Worm (Caenorhabditis elegans) whole organism, L4 larva: Measurements from ENCODE around the gene his-69.

Experiments
- R02D3.7 ChIP-seq: fragments of 150-350 bp; sonication (generic microtip); optimal IDR thresholded peaks from 3 replicates; lab custom pipeline; 2014; ENCODE audit warnings: missing biosample characterization, missing genetic modification characterization
- Y48G9A.11 ChIP-seq: fragments of 200-800 bp; sonication (Bioruptor generic); IDR thresholded peaks from 2 replicates; pipeline ENCODE4 v1.3.6; 2022; ENCODE audit warnings: missing genetic modification reagents, missing genetic modification characterization, missing compliant biosample characterization
- Y5F2A.4 ChIP-seq: fragments of 200-800 bp; sonication (Bioruptor generic); optimal IDR thresholded peaks from 2 replicates; lab custom pipeline; 2018; ENCODE audit warnings: mild to moderate bottlenecking, missing genetic modification characterization, missing compliant biosample characterization
- ZK337.2 ChIP-seq: fragments of 200-800 bp; sonication (Bioruptor generic); IDR thresholded peaks from 2 replicates; pipeline ENCODE4 v1.3.6; 2022; ENCODE audit warnings: missing genetic modification reagents, missing genetic modification characterization, missing compliant biosample characterization
- ZK546.5 ChIP-seq, 2 experiments: sonication (generic microtip); optimal IDR thresholded peaks; 2 replicates each; lab custom pipeline; 2017; ENCODE audit warnings: missing biosample characterization in 2 of 2, missing genetic modification characterization in 2 of 2
- aha-1 ChIP-seq: fragments of 150-350 bp; peaks from one replicate; lab custom pipeline; 2014; ENCODE audit warnings: missing biosample characterization, missing genetic modification characterization
- ceh-20 ChIP-seq: fragments of 200-800 bp; sonication (Bioruptor generic); IDR thresholded peaks from 2 replicates; pipeline ENCODE4 v1.3.6; 2022; ENCODE audit warnings: missing genetic modification reagents, missing genetic modification characterization, missing compliant biosample characterization
- ceh-32 ChIP-seq: sonication (generic microtip); optimal IDR thresholded peaks from 2 replicates; lab custom pipeline; 2016; ENCODE audit warnings: mild to moderate bottlenecking, missing genetic modification characterization, missing compliant biosample characterization; ENCODE audit not compliant: poor library complexity
- ceh-44 ChIP-seq: fragments of 200-800 bp; sonication (Bioruptor generic); IDR thresholded peaks from 2 replicates; pipeline ENCODE4 v1.3.6; 2022; ENCODE audit warnings: missing genetic modification reagents, missing genetic modification characterization, missing compliant biosample characterization
- ceh-62 ChIP-seq: sonication (generic microtip); optimal IDR thresholded peaks from 2 replicates; lab custom pipeline; 2017; ENCODE audit warnings: missing biosample characterization, missing genetic modification characterization
- ceh-82 ChIP-seq: sonication (generic microtip); optimal IDR thresholded peaks from 2 replicates; lab custom pipeline; 2017; ENCODE audit warnings: missing biosample characterization, missing genetic modification characterization
- cey-2 ChIP-seq: sonication (generic microtip); optimal IDR thresholded peaks from 3 replicates; lab custom pipeline; 2017; ENCODE audit warnings: missing genetic modification characterization, mild to moderate bottlenecking, missing compliant biosample characterization, antibody characterized with exemption, borderline replicate concordance; ENCODE audit not compliant: insufficient read depth
- dpl-1 ChIP-seq: fragments of 150-350 bp; optimal IDR thresholded peaks from 2 replicates; lab custom pipeline; 2014; ENCODE audit warnings: missing biosample characterization, missing genetic modification reagents, missing genetic modification characterization
- dve-1 ChIP-seq: sonication (generic microtip); optimal IDR thresholded peaks from 2 replicates; lab custom pipeline; 2017; ENCODE audit warnings: antibody characterized with exemption, mild to moderate bottlenecking, missing genetic modification characterization, missing compliant biosample characterization; ENCODE audit not compliant: insufficient read depth
- fos-1 ChIP-seq: fragments of 150-350 bp; optimal IDR thresholded peaks from 2 replicates; lab custom pipeline; 2014; ENCODE audit warnings: missing biosample characterization, missing genetic modification characterization
- jun-1 ChIP-seq: fragments of 150-350 bp; optimal IDR thresholded peaks from 2 replicates; lab custom pipeline; 2014; ENCODE audit warnings: missing biosample characterization, missing genetic modification reagents, missing genetic modification characterization
- lin-15B ChIP-seq: fragments of 150-350 bp; sonication (generic microtip); optimal IDR thresholded peaks from 3 replicates; lab custom pipeline; 2014; ENCODE audit warnings: missing biosample characterization, missing genetic modification characterization
- lsy-2 ChIP-seq, 2 experiments: fragments of 150-350 bp in 1 of 2; sonication (generic microtip) in 1 of 2; optimal IDR thresholded peaks; 2 replicates each; lab custom pipeline; 2014 to 2017; ENCODE audit warnings: missing biosample characterization in 2 of 2, missing genetic modification characterization in 2 of 2
- madf-5 ChIP-seq, 2 experiments: fragments of 200-800 bp; sonication (Bioruptor generic); IDR thresholded peaks; 2 replicates each; pipeline ENCODE4 v1.3.6; 2022; ENCODE audit warnings: missing compliant biosample characterization in 2 of 2, missing genetic modification characterization in 2 of 2
- mdl-1 ChIP-seq, 2 experiments: fragments of 150-350 bp in 1 of 2; sonication (generic microtip) in 1 of 2; optimal IDR thresholded peaks; 2 replicates each; lab custom pipeline; 2014 to 2017; ENCODE audit warnings: missing biosample characterization in 2 of 2, missing genetic modification characterization in 2 of 2
- mep-1 ChIP-seq: fragments of 150-350 bp; sonication (generic microtip); optimal IDR thresholded peaks from 3 replicates; lab custom pipeline; 2014; ENCODE audit warnings: missing biosample characterization, missing genetic modification characterization
- mxl-3 ChIP-seq: fragments of 200-800 bp; sonication (Bioruptor generic); optimal IDR thresholded peaks from 2 replicates; lab custom pipeline; 2018; ENCODE audit warnings: mild to moderate bottlenecking, missing genetic modification characterization, missing compliant biosample characterization
- nhr-102 ChIP-seq: sonication (generic microtip); optimal IDR thresholded peaks from 2 replicates; lab custom pipeline; 2016; ENCODE audit warnings: mild to moderate bottlenecking, missing genetic modification characterization, moderate library complexity, missing compliant biosample characterization
- nhr-11 ChIP-seq: fragments of 150-350 bp; optimal IDR thresholded peaks from 2 replicates; lab custom pipeline; 2014; ENCODE audit warnings: missing biosample characterization, missing genetic modification characterization
- nhr-237 ChIP-seq: sonication (generic microtip); optimal IDR thresholded peaks from 2 replicates; lab custom pipeline; 2017; ENCODE audit warnings: missing biosample characterization, missing genetic modification characterization
- nhr-25 ChIP-seq: sonication (generic microtip); optimal IDR thresholded peaks from 2 replicates; lab custom pipeline; 2017; ENCODE audit warnings: missing genetic modification characterization, mild to moderate bottlenecking, missing compliant biosample characterization, antibody characterized with exemption, moderate library complexity, borderline replicate concordance; ENCODE audit not compliant: insufficient read depth
- nhr-28 ChIP-seq: fragments of 150-350 bp; optimal IDR thresholded peaks from 2 replicates; lab custom pipeline; 2014; ENCODE audit warnings: missing biosample characterization, missing genetic modification characterization
- nhr-77 ChIP-seq: fragments of 150-350 bp; optimal IDR thresholded peaks from 2 replicates; lab custom pipeline; 2014; ENCODE audit warnings: missing biosample characterization, missing genetic modification characterization
- pha-4 ChIP-seq, 2 experiments: fragments of 150-350 bp in 1 of 2; fragments of 200-800 bp in 1 of 2; sonication (Bioruptor generic) in 1 of 2; IDR thresholded peaks in 1 of 2; optimal IDR thresholded peaks in 1 of 2; 2 replicates each; pipeline versions ENCODE4 v1.3.6 to Lab custom; 2014 to 2022; ENCODE audit warnings: missing genetic modification characterization in 2 of 2, missing genetic modification reagents in 2 of 2, missing biosample characterization in 1 of 2, missing compliant biosample characterization in 1 of 2
- sdz-12 ChIP-seq: fragments of 200-800 bp; sonication (Bioruptor generic); optimal IDR thresholded peaks from 2 replicates; lab custom pipeline; 2018; ENCODE audit warnings: mild to moderate bottlenecking, missing genetic modification characterization, missing compliant biosample characterization
- set-16 ChIP-seq: fragments of 200-800 bp; sonication (Bioruptor generic); IDR thresholded peaks from 2 replicates; pipeline ENCODE4 v1.3.6; 2022; ENCODE audit warnings: missing genetic modification reagents, missing genetic modification characterization, missing compliant biosample characterization
- snpc-1.2 ChIP-seq: fragments of 200-800 bp; sonication (Bioruptor generic); IDR thresholded peaks from 2 replicates; pipeline ENCODE4 v1.3.6; 2022; ENCODE audit warnings: missing genetic modification reagents, missing genetic modification characterization, missing compliant biosample characterization
- snpc-4 ChIP-seq: fragments of 150-350 bp; optimal IDR thresholded peaks from 2 replicates; lab custom pipeline; 2014; ENCODE audit warnings: missing biosample characterization, missing genetic modification characterization
- spr-3 ChIP-seq: fragments of 200-800 bp; sonication (Bioruptor generic); optimal IDR thresholded peaks from 2 replicates; lab custom pipeline; 2018; ENCODE audit warnings: mild to moderate bottlenecking, missing genetic modification characterization, missing compliant biosample characterization
- unc-62 ChIP-seq, 3 experiments: fragments of 150-350 bp in 1 of 3; sonication (generic microtip); optimal IDR thresholded peaks in 2 of 3; peaks in 1 of 3; 1 replicate in 1 of 3; 2 replicates in 2 of 3; lab custom pipeline; 2014 to 2017; ENCODE audit warnings: missing biosample characterization in 3 of 3, missing genetic modification characterization in 3 of 3, missing genetic modification reagents in 3 of 3, missing genotype in 1 of 3
- zfp-3 ChIP-seq: fragments of 200-800 bp; sonication (Bioruptor generic); conservative IDR thresholded peaks from 2 replicates; pipeline ENCODE4 v1.3.6; 2022; ENCODE audit warnings: missing genetic modification reagents, missing genetic modification characterization, missing compliant biosample characterization
- ztf-11 ChIP-seq: fragments of 150-350 bp; optimal IDR thresholded peaks from 2 replicates; lab custom pipeline; 2014; ENCODE audit warnings: missing biosample characterization, missing genetic modification characterization

his-69 gene

ce11 chrIII:4015382-4015986 is 43.1 kb downstream of the his-69 start (continued):
- TF ChIP-seq pha-4 (GFP tag; IDR thresholded peaks at IDR 0.05; lab: Robert Waterston, UW): peak; percentile 27; the same call in 1 of the 2 replicates
- no peak for TF ChIP-seq pha-4 (tag; optimal IDR thresholded peaks at IDR 0.05; lab: Kevin White, UChicago)
- no peak for TF ChIP-seq snpc-4 (tag; lab: Kevin White, UChicago)
- TF ChIP-seq nhr-28 (tag; lab: Kevin White, UChicago): no peak
- 0 out of 4 replicates have a peak, but pooled peaks of 1 of the 2 experiments have one; percentile 7 for TF ChIP-seq madf-5 (GFP tag; IDR thresholded peaks at IDR 0.05; lab: Robert Waterston, UW)
- TF ChIP-seq nhr-11: no peak
- no peak for TF ChIP-seq mxl-3
- TF ChIP-seq dpl-1 (GFP tag; lab: Kevin White, UChicago): no peak
- no peak for TF ChIP-seq nhr-25 (tag; lab: Kevin White, UChicago)
- TF ChIP-seq ceh-32: no peak
- TF ChIP-seq spr-3 (GFP tag; lab: Kevin White, UChicago): peak; percentile 71
- TF ChIP-seq set-16 (GFP tag; lab: Robert Waterston, UW): no peak
- TF ChIP-seq mdl-1 (tag; optimal IDR thresholded peaks at IDR 0.05; lab: Kevin White, UChicago): no peak
- no peak for TF ChIP-seq ceh-20 (GFP tag; lab: Robert Waterston, UW)
- TF ChIP-seq ZK337.2 (GFP tag; lab: Robert Waterston, UW): no peak
- TF ChIP-seq ceh-62: no peak
- TF ChIP-seq Y5F2A.4 (GFP tag; lab: Kevin White, UChicago): no peak
- peak in 1 of 2 experiments; percentile 15 for TF ChIP-seq ZK546.5 (tag; optimal IDR thresholded peaks at IDR 0.05; lab: Kevin White, UChicago)
- TF ChIP-seq R02D3.7 (tag; lab: Kevin White, UChicago): peak; percentile 12
- TF ChIP-seq snpc-1.2 (GFP tag; lab: Robert Waterston, UW): peak; percentile 67
- TF ChIP-seq aha-1 (tag; lab: Kevin White, UChicago): peak; percentile 96
- TF ChIP-seq sdz-12 (GFP tag; lab: Kevin White, UChicago): no peak

- TF ChIP-seq unc-62 (GFP tag; optimal IDR thresholded peaks at IDR 0.05 in 1 of 2; lab: Kevin White, UChicago) (peak in 1 of 2 experiments; percentile 95), unc-62 (tag; optimal IDR thresholded peaks at IDR 0.05; lab: Kevin White, UChicago) (no peak), fos-1 (no peak)
These were observed 45.5 kb downstream of the his-69 start for ce11 chrIII:4013061-4013460.

- no peak for TF ChIP-seq lsy-2 (tag; optimal IDR thresholded peaks at IDR 0.05; lab: Kevin White, UChicago)
- TF ChIP-seq cey-2 (tag; lab: Kevin White, UChicago): no peak
- no peak for TF ChIP-seq set-16 (GFP tag; lab: Robert Waterston, UW)
- TF ChIP-seq zfp-3 (GFP tag; lab: Robert Waterston, UW): no peak
- TF ChIP-seq nhr-237: no peak
- TF ChIP-seq ztf-11 (tag; lab: Kevin White, UChicago): no peak
- no peak for TF ChIP-seq mep-1 (tag; lab: Kevin White, UChicago)
- TF ChIP-seq nhr-77 (tag; lab: Kevin White, UChicago): no peak
- TF ChIP-seq ceh-44 (GFP tag; lab: Robert Waterston, UW): no peak
- TF ChIP-seq ceh-82: no peak
- TF ChIP-seq jun-1: no peak
- no peak for TF ChIP-seq dve-1 (tag; lab: Kevin White, UChicago)
- TF ChIP-seq nhr-102 (tag; lab: Kevin White, UChicago): no peak
- TF ChIP-seq Y48G9A.11: no peak
- no peak for TF ChIP-seq lin-15B (tag; lab: Kevin White, UChicago)
- TF ChIP-seq, all 104 proteins: peak for 0
These were observed 46.5 kb downstream of the his-69 start, which contains the start of gene C36E8.4 for ce11 chrIII:4012036-4012435. TSS of gene C36E8.4 (plus strand) at chrIII:4012336.
